Worm (Caenorhabditis elegans): ENCODE data around the gene F39E9.14.

- no peak for TF ChIP-seq lin-13 (tag; optimal IDR thresholded peaks at IDR 0.05)
- TF ChIP-seq lin-32 (GFP tag; optimal IDR thresholded peaks at IDR 0.05) = no peak
- TF ChIP-seq pha-4 (tag; optimal IDR thresholded peaks at IDR 0.05) = no peak
- no peak for TF ChIP-seq unc-39 (tag; optimal IDR thresholded peaks at IDR 0.05)
- no peak for TF ChIP-seq ztf-11 (tag; optimal IDR thresholded peaks at IDR 0.05)
- no peak for TF ChIP-seq nhr-28 (tag; optimal IDR thresholded peaks at IDR 0.05)
- TF ChIP-seq elt-1 (tag; optimal IDR thresholded peaks at IDR 0.05; ENCODE audit: borderline replicate concordance, insufficient read depth) = no peak
- no peak for TF ChIP-seq M03D4.4 (tag; optimal IDR thresholded peaks at IDR 0.05)
- TF ChIP-seq nhr-237 (tag; optimal IDR thresholded peaks at IDR 0.05) = no peak
Measured at ce11 chrII:3267365-3267764, 23.1 kb downstream of the F39E9.14 start, which contains the start of gene F02E11.7.

All from whole organism, mixed stage, embryonic.